Fruit fly (Drosophila melanogaster) whole organism, larva: ENCODE measurements around the gene CG43448.
A peak's percentile ranks its signal among the peaks of the same experiment; 100 is the strongest.

ENCODE experiments used
- noc ChIP-seq: fragments of 200-800 bp; sonication (Bioruptor generic); optimal IDR thresholded peaks from 3 replicates; lab custom pipeline; 2019; ENCODE audit warnings: missing biosample characterization, mild to moderate bottlenecking, missing genetic modification characterization, moderate library complexity

CG43448 gene

DNA sequence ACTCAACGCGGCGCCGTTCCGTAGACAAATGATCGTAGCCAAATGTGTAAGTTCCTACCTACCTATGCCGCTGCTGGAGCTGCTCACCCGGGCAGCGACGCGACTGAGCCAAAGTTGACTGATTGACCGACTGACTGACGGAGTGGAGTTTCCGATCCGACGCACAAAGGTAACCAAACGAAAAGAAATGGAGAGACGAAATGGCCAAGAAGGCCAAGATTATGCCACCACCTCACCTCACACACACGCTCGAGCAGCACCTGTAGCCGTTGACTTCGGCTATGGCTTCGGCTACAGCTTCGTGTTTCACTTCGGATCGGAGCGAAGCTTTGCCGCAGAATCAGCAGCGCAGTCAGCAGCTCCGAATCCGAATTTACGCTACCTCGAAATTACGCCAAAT, 46.5 kb downstream of the CG43448 start, which contains the start of gene CG9747:
Gene CG9747, minus strand, starts transcription at position 206 of the 400 bp plus-strand sequence.
- no peak for TF ChIP-seq noc (tag; lab: Kevin White, UChicago)

DNA sequence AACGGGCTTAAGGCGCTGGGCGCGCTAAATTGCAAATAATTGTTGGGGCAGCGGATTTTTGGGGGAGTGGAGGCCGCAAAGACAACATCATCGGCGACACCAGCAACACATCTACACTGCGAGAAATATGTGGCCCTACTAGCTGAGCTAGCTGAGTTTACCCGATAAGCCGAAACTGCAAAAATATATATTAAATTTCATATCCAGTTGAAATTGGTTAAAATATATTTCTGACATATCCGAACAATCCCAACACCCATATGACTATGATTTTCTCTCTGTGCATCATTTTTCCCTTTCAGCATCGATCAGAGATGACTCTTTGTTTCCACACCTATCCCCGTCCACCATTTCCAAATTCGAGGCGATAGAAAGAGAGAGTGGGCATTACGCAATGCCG, 47.7 kb downstream of the CG43448 start:
- TF ChIP-seq noc (tag; lab: Kevin White, UChicago) = peak; percentile 46

DNA sequence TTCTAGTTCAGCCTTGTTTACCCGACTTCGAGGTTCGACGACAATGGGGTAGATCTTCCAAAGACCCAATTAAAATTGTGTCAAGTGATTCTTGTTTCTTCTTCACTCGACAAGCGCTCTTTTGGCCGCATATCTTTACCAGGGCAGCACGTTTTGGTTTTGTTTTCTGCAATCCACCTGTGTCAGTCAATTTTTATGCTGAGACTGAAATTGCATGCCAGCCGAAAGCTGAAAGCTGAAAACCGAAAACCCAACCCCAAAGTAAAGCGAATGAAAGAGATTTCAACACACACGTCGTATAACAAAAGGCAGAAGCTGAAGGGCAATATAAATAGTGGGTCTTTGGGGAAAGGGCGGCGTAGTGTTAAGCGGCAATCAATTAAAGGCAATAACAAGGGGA, 48.1 kb downstream of the CG43448 start:
- no peak for TF ChIP-seq noc (tag; lab: Kevin White, UChicago)
